Worm (Caenorhabditis elegans) whole organism, mixed stage, embryonic: Measurements from ENCODE around the gene lips-1.

Source experiments
- M03D4.4 ChIP-seq: sonication (generic microtip); optimal IDR thresholded peaks from 2 replicates; lab custom pipeline; 2017; ENCODE audit warnings: mild to moderate bottlenecking, missing genetic modification characterization, missing compliant biosample characterization
- bed-3 ChIP-seq: fragments of 200-800 bp; sonication (Bioruptor generic); optimal IDR thresholded peaks from 3 replicates; lab custom pipeline; 2018; ENCODE audit warnings: mild to moderate bottlenecking, missing genetic modification characterization, moderate library complexity, missing compliant biosample characterization
- blmp-1 ChIP-seq: fragments of 150-350 bp; optimal IDR thresholded peaks from 2 replicates; lab custom pipeline; 2014; ENCODE audit warnings: missing biosample characterization, missing genetic modification characterization
- ceh-39 ChIP-seq: fragments of 150-350 bp; optimal IDR thresholded peaks from 2 replicates; lab custom pipeline; 2014; ENCODE audit warnings: missing biosample characterization, missing genetic modification characterization
- ceh-83 ChIP-seq: fragments of 200-800 bp; sonication (Bioruptor generic); optimal IDR thresholded peaks from 2 replicates; lab custom pipeline; 2018; ENCODE audit warnings: mild to moderate bottlenecking, missing genetic modification characterization, missing compliant biosample characterization
- ces-1 ChIP-seq: fragments of 150-350 bp; optimal IDR thresholded peaks from 2 replicates; lab custom pipeline; 2014; ENCODE audit warnings: missing biosample characterization, missing genetic modification reagents, missing genetic modification characterization
- cnd-1 ChIP-seq: fragments of 200-800 bp; sonication (Bioruptor generic); optimal IDR thresholded peaks from 2 replicates; lab custom pipeline; 2018; ENCODE audit warnings: mild to moderate bottlenecking, missing genetic modification characterization, missing compliant biosample characterization
- drap-1 ChIP-seq: fragments of 200-800 bp; sonication (Bioruptor generic); optimal IDR thresholded peaks from 3 replicates; lab custom pipeline; 2018; ENCODE audit warnings: mild to moderate bottlenecking, missing genetic modification characterization, missing compliant biosample characterization
- elt-1 ChIP-seq: sonication (generic microtip); optimal IDR thresholded peaks from 2 replicates; lab custom pipeline; 2017; ENCODE audit warnings: missing genetic modification characterization, mild to moderate bottlenecking, missing compliant biosample characterization, antibody characterized with exemption, moderate library complexity, borderline replicate concordance; ENCODE audit not compliant: insufficient read depth
- elt-3 ChIP-seq: fragments of 150-350 bp; optimal IDR thresholded peaks from 2 replicates; lab custom pipeline; 2014; ENCODE audit warnings: missing biosample characterization, missing genetic modification characterization
- flh-1 ChIP-seq: fragments of 200-800 bp; sonication (Bioruptor generic); optimal IDR thresholded peaks from 2 replicates; lab custom pipeline; 2018; ENCODE audit warnings: mild to moderate bottlenecking, missing genetic modification characterization, moderate library complexity, missing compliant biosample characterization
- ham-2 ChIP-seq: fragments of 200-800 bp; sonication (Bioruptor generic); optimal IDR thresholded peaks from 2 replicates; lab custom pipeline; 2018; ENCODE audit warnings: mild to moderate bottlenecking, missing genetic modification characterization, missing compliant biosample characterization
- hlh-1 ChIP-seq: fragments of 150-350 bp; optimal IDR thresholded peaks from 2 replicates; lab custom pipeline; 2014; ENCODE audit warnings: missing biosample characterization, missing genetic modification reagents, missing genetic modification characterization
- lsy-2 ChIP-seq: fragments of 150-350 bp; optimal IDR thresholded peaks from 2 replicates; lab custom pipeline; 2014; ENCODE audit warnings: missing biosample characterization, missing genetic modification characterization
- mep-1 ChIP-seq: fragments of 150-350 bp; optimal IDR thresholded peaks from 2 replicates; lab custom pipeline; 2017; ENCODE audit warnings: missing biosample characterization, missing genetic modification reagents, missing genetic modification characterization, inconsistent platforms
- nhr-2 ChIP-seq: fragments of 150-350 bp; optimal IDR thresholded peaks from 2 replicates; lab custom pipeline; 2014; ENCODE audit warnings: missing biosample characterization, missing genetic modification characterization
- nhr-237 ChIP-seq: fragments of 150-350 bp; optimal IDR thresholded peaks from 2 replicates; lab custom pipeline; 2014; ENCODE audit warnings: missing biosample characterization, missing genetic modification characterization
- nhr-76 ChIP-seq: sonication (generic microtip); optimal IDR thresholded peaks from 2 replicates; lab custom pipeline; 2017; ENCODE audit warnings: missing biosample characterization, missing genetic modification characterization
- pha-4 ChIP-seq: fragments of 150-350 bp; optimal IDR thresholded peaks from 2 replicates; lab custom pipeline; 2018; ENCODE audit warnings: missing biosample characterization, missing genetic modification reagents, missing genetic modification characterization
- sem-2 ChIP-seq: fragments of 200-800 bp; sonication (Bioruptor generic); optimal IDR thresholded peaks from 2 replicates; lab custom pipeline; 2018; ENCODE audit warnings: mild to moderate bottlenecking, missing genetic modification characterization, missing compliant biosample characterization
- snpc-4 ChIP-seq: fragments of 150-350 bp; optimal IDR thresholded peaks from 2 replicates; lab custom pipeline; 2014; ENCODE audit warnings: missing biosample characterization, missing genetic modification characterization
- sptf-1 ChIP-seq: sonication (generic microtip); optimal IDR thresholded peaks from 2 replicates; lab custom pipeline; 2017; ENCODE audit warnings: mild to moderate bottlenecking, missing genetic modification characterization, moderate library complexity, missing compliant biosample characterization
- tbx-8 ChIP-seq: fragments of 200-800 bp; sonication (Bioruptor generic); optimal IDR thresholded peaks from 2 replicates; lab custom pipeline; 2018; ENCODE audit warnings: mild to moderate bottlenecking, missing genetic modification characterization, moderate library complexity, missing compliant biosample characterization
- unc-120 ChIP-seq: sonication (generic microtip); optimal IDR thresholded peaks from 2 replicates; lab custom pipeline; 2017; ENCODE audit warnings: missing genetic modification characterization, missing compliant biosample characterization; ENCODE audit not compliant: poor library complexity, severe bottlenecking
- unc-39 ChIP-seq: fragments of 150-350 bp; optimal IDR thresholded peaks from 2 replicates; lab custom pipeline; 2014; ENCODE audit warnings: missing biosample characterization, missing genetic modification characterization
- ztf-11 ChIP-seq: fragments of 150-350 bp; optimal IDR thresholded peaks from 2 replicates; lab custom pipeline; 2014; ENCODE audit warnings: missing biosample characterization, missing genetic modification characterization

Gene lips-1

ce11 chrX:12515596-12516481 is 23.3 kb downstream of the lips-1 start:
- no peak for TF ChIP-seq flh-1 (GFP tag; lab: Kevin White, UChicago)
- TF ChIP-seq elt-1 (tag; lab: Kevin White, UChicago), result peak; percentile 95
- TF ChIP-seq lsy-2 (tag; lab: Kevin White, UChicago), result no peak
- TF ChIP-seq nhr-76, result no peak
- TF ChIP-seq ham-2, result no peak
- no peak for TF ChIP-seq mep-1 (tag; lab: Kevin White, UChicago)
- no peak for TF ChIP-seq sptf-1 (tag; lab: Kevin White, UChicago)
- TF ChIP-seq pha-4 (tag; lab: Kevin White, UChicago), result peak; percentile 28
- no peak for TF ChIP-seq M03D4.4 (tag; lab: Kevin White, UChicago)
- TF ChIP-seq, all 35 proteins: peak for 2

- no peak for TF ChIP-seq unc-120 (tag; lab: Kevin White, UChicago)
- no peak for TF ChIP-seq drap-1
- TF ChIP-seq nhr-76, result no peak
- TF ChIP-seq ces-1 (GFP tag; lab: Kevin White, UChicago), result no peak
- TF ChIP-seq sem-2 (GFP tag; lab: Kevin White, UChicago), result no peak
- TF ChIP-seq sptf-1 (tag; lab: Kevin White, UChicago), result no peak
- TF ChIP-seq blmp-1, result no peak
- no peak for TF ChIP-seq elt-3 (tag; lab: Kevin White, UChicago)
- TF ChIP-seq ztf-11 (tag; lab: Kevin White, UChicago), result no peak
- no peak for TF ChIP-seq ceh-39
- no peak for TF ChIP-seq hlh-1
These were observed 23.9 kb downstream of the lips-1 start for ce11 chrX:12516482-12516826.

ce11 chrX:12517307-12517706 is 24.7 kb downstream of the lips-1 start:
- TF ChIP-seq lsy-2 (tag; lab: Kevin White, UChicago) (no peak), ces-1 (GFP tag; lab: Kevin White, UChicago) (peak; percentile 18)

- TF ChIP-seq nhr-237 (tag; lab: Kevin White, UChicago) (no peak), mep-1 (tag; lab: Kevin White, UChicago) (no peak), ham-2 (no peak), cnd-1 (tag; lab: Kevin White, UChicago) (no peak), snpc-4 (no peak)
- TF ChIP-seq, all 35 proteins: peak for 0
These were observed 25.3 kb downstream of the lips-1 start for ce11 chrX:12517886-12518285.

ce11 chrX:12518469-12518868 is 25.9 kb downstream of the lips-1 start:
- TF ChIP-seq ceh-83 (GFP tag; lab: Kevin White, UChicago), result no peak
- TF ChIP-seq snpc-4, result no peak
- TF ChIP-seq elt-3 (tag; lab: Kevin White, UChicago), result no peak
- no peak for TF ChIP-seq unc-39 (tag; lab: Kevin White, UChicago)
- TF ChIP-seq lsy-2 (tag; lab: Kevin White, UChicago), result no peak
- no peak for TF ChIP-seq tbx-8 (GFP tag; lab: Kevin White, UChicago)
- no peak for TF ChIP-seq ceh-39
- no peak for TF ChIP-seq ztf-11 (tag; lab: Kevin White, UChicago)
- TF ChIP-seq bed-3 (GFP tag; lab: Kevin White, UChicago), result no peak

- TF ChIP-seq unc-39 (tag; lab: Kevin White, UChicago), result no peak
- no peak for TF ChIP-seq cnd-1 (tag; lab: Kevin White, UChicago)
- TF ChIP-seq ztf-11 (tag; lab: Kevin White, UChicago), result no peak
- TF ChIP-seq drap-1, result no peak
- TF ChIP-seq unc-120 (tag; lab: Kevin White, UChicago), result no peak
- no peak for TF ChIP-seq tbx-8 (GFP tag; lab: Kevin White, UChicago)
- no peak for TF ChIP-seq nhr-2 (tag; lab: Kevin White, UChicago)
- no peak for TF ChIP-seq snpc-4
These were observed 26.4 kb downstream of the lips-1 start for ce11 chrX:12518982-12519381.
